Fruit fly (Drosophila melanogaster): ENCODE measurements around the gene Coq6.

- TF ChIP-seq CG6854 (GFP tag; optimal IDR thresholded peaks at IDR 0.05) (no peak), Hr38 (GFP tag; optimal IDR thresholded peaks at IDR 0.05) (no peak), OdsH (GFP tag; optimal IDR thresholded peaks at IDR 0.05) (no peak), pdm3 (GFP tag; optimal IDR thresholded peaks at IDR 0.05) (no peak), Blimp-1 (GFP tag; optimal IDR thresholded peaks at IDR 0.05) (no peak), fkh (GFP tag; optimal IDR thresholded peaks at IDR 0.05) (no peak), CG16779 (tag; optimal IDR thresholded peaks at IDR 0.05) (no peak), CG8119 (GFP tag; IDR thresholded peaks at IDR 0.05) (no peak), CG7368 (GFP tag; optimal IDR thresholded peaks at IDR 0.05) (no peak), Hr4 (GFP tag; optimal IDR thresholded peaks at IDR 0.05) (no peak), CG11294 (GFP tag; IDR thresholded peaks at IDR 0.05) (no peak)
Observed at dm6 chr2L:5551538-5551937, 19.5 kb upstream of the Coq6 start, which contains the start of gene CG18269.
